Worm (Caenorhabditis elegans) whole organism, midembryonic: ENCODE data around the gene fbxb-92.

Experiments
- cog-1 ChIP-seq: sonication (generic microtip); optimal IDR thresholded peaks from 2 replicates; lab custom pipeline; 2016; ENCODE audit warnings: missing genetic modification characterization, missing compliant biosample characterization
- flt-1 ChIP-seq: fragments of 200-800 bp; sonication (Bioruptor generic); IDR thresholded peaks from 2 replicates; pipeline ENCODE4 v1.3.6; 2022; ENCODE audit warnings: missing genetic modification characterization, missing compliant biosample characterization
- klf-2 ChIP-seq: fragments of 200-800 bp; sonication (Bioruptor generic); conservative IDR thresholded peaks from 2 replicates; pipeline ENCODE4 v1.3.6; 2022; ENCODE audit warnings: missing genetic modification reagents, missing genetic modification characterization, missing compliant biosample characterization
- med-1 ChIP-seq: sonication (generic microtip); optimal IDR thresholded peaks from 2 replicates; lab custom pipeline; 2017; ENCODE audit warnings: missing genetic modification characterization, mild to moderate bottlenecking, missing compliant biosample characterization, antibody characterized with exemption, missing genetic modification reagents; ENCODE audit not compliant: insufficient read depth
- ref-1 ChIP-seq: fragments of 200-800 bp; sonication (Bioruptor generic); conservative IDR thresholded peaks from 2 replicates; pipeline ENCODE4 v1.3.6; 2022; ENCODE audit warnings: missing genetic modification reagents, missing genetic modification characterization, missing compliant biosample characterization
- tab-1 ChIP-seq: fragments of 200-800 bp; sonication (Bioruptor generic); IDR thresholded peaks from 2 replicates; pipeline ENCODE4 v1.3.6; 2022; ENCODE audit warnings: missing genetic modification characterization, missing compliant biosample characterization
- ztf-23 ChIP-seq: fragments of 200-800 bp; sonication (Bioruptor generic); IDR thresholded peaks from 2 replicates; pipeline ENCODE4 v1.3.6; 2022; ENCODE audit warnings: missing genetic modification reagents, missing genetic modification characterization, missing compliant biosample characterization
- ztf-29 ChIP-seq: fragments of 200-800 bp; sonication (Bioruptor generic); IDR thresholded peaks from 2 replicates; pipeline ENCODE4 v1.3.6; 2022; ENCODE audit warnings: missing genetic modification reagents, missing genetic modification characterization, missing compliant biosample characterization

DNA sequence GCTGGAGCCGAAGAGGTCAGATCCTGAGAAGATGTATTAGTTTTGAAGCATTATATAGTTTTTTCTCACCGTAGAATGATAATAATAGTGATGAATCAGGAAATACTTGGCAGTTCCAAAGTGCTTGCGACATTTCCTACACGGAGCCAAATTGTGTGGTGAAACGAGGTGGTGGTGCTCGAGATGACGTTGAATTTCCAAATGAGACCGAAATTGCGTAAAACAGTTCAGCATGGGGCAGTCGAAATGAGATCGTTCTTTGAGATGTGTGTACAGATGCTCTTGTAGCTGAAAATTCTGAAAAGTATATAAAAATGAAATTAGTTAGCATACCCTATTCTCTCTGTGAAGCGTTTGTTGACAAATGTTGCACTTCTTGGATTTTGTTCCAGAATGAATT, 19.3 kb downstream of the fbxb-92 start, which contains the start of gene C46E10.8:
- TF ChIP-seq cog-1 (tag; lab: Kevin White, UChicago) (no peak), ztf-29 (no peak), ref-1 (no peak), ztf-23 (GFP tag; lab: Robert Waterston, UW) (no peak), klf-2 (GFP tag; lab: Robert Waterston, UW) (no peak), tab-1 (GFP tag; lab: Robert Waterston, UW) (no peak), med-1 (GFP tag; lab: Kevin White, UChicago) (no peak), flt-1 (no peak)
